Fruit fly (Drosophila melanogaster) whole organism, embryonic: ENCODE results near the gene osi.
A peak's percentile ranks its signal among the peaks of the same experiment; 100 is the strongest.

Source experiments
- Aef1 ChIP-seq: fragments of 200-800 bp; sonication (Bioruptor generic); IDR thresholded peaks from 3 replicates; pipeline ENCODE4 v1.3.6; 2022; ENCODE audit warnings: missing biosample characterization, missing genetic modification characterization
- Blimp-1 ChIP-seq: fragments of 200-800 bp; sonication (Bioruptor generic); optimal IDR thresholded peaks from 3 replicates; lab custom pipeline; 2018; ENCODE audit warnings: missing biosample characterization, missing genetic modification characterization, mild to moderate bottlenecking, moderate library complexity, missing genetic modification reagents
- CG10267 ChIP-seq: fragments of 200-800 bp; sonication (Bioruptor generic); optimal IDR thresholded peaks from 2 replicates; lab custom pipeline; 2018; ENCODE audit warnings: missing biosample characterization, mild to moderate bottlenecking, missing genetic modification characterization, moderate library complexity
- CG10274 ChIP-seq: fragments of 200-800 bp; sonication (Bioruptor generic); optimal IDR thresholded peaks from 3 replicates; lab custom pipeline; 2017; ENCODE audit warnings: missing biosample characterization, mild to moderate bottlenecking, missing genetic modification characterization
- CG10979 ChIP-seq: fragments of 200-800 bp; sonication (Bioruptor generic); optimal IDR thresholded peaks from 2 replicates; lab custom pipeline; 2018; ENCODE audit warnings: missing biosample characterization, mild to moderate bottlenecking, missing genetic modification characterization, moderate library complexity
- CG11093 ChIP-seq: fragments of 200-800 bp; sonication (Bioruptor generic); IDR thresholded peaks from 3 replicates; pipeline ENCODE4 v1.3.6; 2022; ENCODE audit warnings: missing biosample characterization, missing genetic modification characterization
- CG12155 ChIP-seq: fragments of 200-800 bp; sonication (Bioruptor generic); optimal IDR thresholded peaks from 3 replicates; lab custom pipeline; 2016; ENCODE audit warnings: missing biosample characterization, missing genetic modification characterization
- CG13424 ChIP-seq: fragments of 200-800 bp; sonication (Bioruptor generic); optimal IDR thresholded peaks from 2 replicates; lab custom pipeline; 2019; ENCODE audit warnings: missing biosample characterization, mild to moderate bottlenecking, missing genetic modification characterization, moderate library complexity
- CG17361 ChIP-seq: fragments of 200-800 bp; sonication (Bioruptor generic); IDR thresholded peaks from 3 replicates; pipeline ENCODE4 v1.3.6; 2022; ENCODE audit warnings: missing biosample characterization, missing genetic modification characterization
- CG17385 ChIP-seq: fragments of 200-800 bp; sonication (Bioruptor generic); optimal IDR thresholded peaks from 3 replicates; lab custom pipeline; 2018; ENCODE audit warnings: missing biosample characterization, mild to moderate bottlenecking, missing genetic modification characterization
- CG17829 ChIP-seq: fragments of 200-800 bp; optimal IDR thresholded peaks from 2 replicates; lab custom pipeline; 2019; ENCODE audit warnings: missing biosample characterization, mild to moderate bottlenecking, missing genetic modification characterization, moderate library complexity
- CG18262 ChIP-seq: fragments of 200-800 bp; optimal IDR thresholded peaks from 3 replicates; lab custom pipeline; 2019; ENCODE audit warnings: missing biosample characterization, mild to moderate bottlenecking, missing genetic modification characterization, moderate library complexity
- CG2678 ChIP-seq: fragments of 200-800 bp; sonication (Bioruptor generic); optimal IDR thresholded peaks from 3 replicates; lab custom pipeline; 2019; ENCODE audit warnings: missing biosample characterization, mild to moderate bottlenecking, missing genetic modification characterization, moderate library complexity
- CG2712 ChIP-seq: fragments of 200-800 bp; optimal IDR thresholded peaks from 3 replicates; lab custom pipeline; 2019; ENCODE audit warnings: missing biosample characterization, mild to moderate bottlenecking, missing genetic modification characterization, moderate library complexity
- CG3407 ChIP-seq: fragments of 200-800 bp; sonication (Bioruptor generic); optimal IDR thresholded peaks from 2 replicates; lab custom pipeline; 2018; ENCODE audit warnings: missing biosample characterization, mild to moderate bottlenecking, missing genetic modification characterization
- CG4282 ChIP-seq: fragments of 200-800 bp; sonication (Bioruptor generic); optimal IDR thresholded peaks from 2 replicates; lab custom pipeline; 2016; ENCODE audit warnings: missing biosample characterization, missing genetic modification characterization
- CG4424 ChIP-seq: fragments of 200-800 bp; sonication (Bioruptor generic); optimal IDR thresholded peaks from 3 replicates; lab custom pipeline; 2016; ENCODE audit warnings: missing biosample characterization, missing genetic modification characterization
- CG6689 ChIP-seq: fragments of 200-800 bp; sonication (Bioruptor generic); IDR thresholded peaks from 2 replicates; pipeline ENCODE4 v1.3.6; 2022; ENCODE audit warnings: missing biosample characterization, missing genetic modification characterization
- CG7987 ChIP-seq: fragments of 200-800 bp; sonication (Bioruptor generic); optimal IDR thresholded peaks from 2 replicates; lab custom pipeline; 2018; ENCODE audit warnings: missing biosample characterization, mild to moderate bottlenecking, missing genetic modification characterization, moderate library complexity
- CG9609 ChIP-seq: fragments of 200-800 bp; sonication (Bioruptor generic); optimal IDR thresholded peaks from 3 replicates; lab custom pipeline; 2016; ENCODE audit warnings: missing biosample characterization, missing genetic modification characterization
- CG9932 ChIP-seq: fragments of 200-800 bp; sonication (Bioruptor generic); IDR thresholded peaks from 2 replicates; pipeline ENCODE4 v1.3.6; 2022; ENCODE audit warnings: missing biosample characterization, missing genetic modification characterization
- CoRest ChIP-seq: fragments of 200-800 bp; sonication (Bioruptor generic); optimal IDR thresholded peaks from 3 replicates; lab custom pipeline; 2018; ENCODE audit warnings: missing biosample characterization, mild to moderate bottlenecking, missing genetic modification characterization, moderate library complexity
- D19A ChIP-seq: fragments of 200-800 bp; optimal IDR thresholded peaks from 3 replicates; lab custom pipeline; 2019; ENCODE audit warnings: missing biosample characterization, mild to moderate bottlenecking, missing genetic modification characterization, moderate library complexity
- Doc3 ChIP-seq: fragments of 200-800 bp; sonication (Bioruptor generic); IDR thresholded peaks from 3 replicates; pipeline ENCODE4 v1.3.6; 2022; ENCODE audit warnings: missing biosample characterization, missing genetic modification characterization; ENCODE audit not compliant: partially characterized antibody
- HHEX ChIP-seq: fragments of 200-800 bp; sonication (Bioruptor generic); optimal IDR thresholded peaks from 3 replicates; lab custom pipeline; 2017; ENCODE audit warnings: missing biosample characterization, mild to moderate bottlenecking, missing genetic modification characterization, missing genetic modification reagents
- HLHmδ ChIP-seq: fragments of 200-800 bp; sonication (Bioruptor generic); optimal IDR thresholded peaks from 2 replicates; lab custom pipeline; 2018; ENCODE audit warnings: missing biosample characterization, mild to moderate bottlenecking, missing genetic modification characterization, moderate library complexity
- HmgD ChIP-seq: fragments of 200-800 bp; sonication (Bioruptor generic); optimal IDR thresholded peaks from 3 replicates; lab custom pipeline; 2016; ENCODE audit warnings: missing biosample characterization, missing genetic modification characterization
- Hmr ChIP-seq: fragments of 200-800 bp; sonication (Bioruptor generic); optimal IDR thresholded peaks from 3 replicates; lab custom pipeline; 2017; ENCODE audit warnings: mild to moderate bottlenecking, missing biosample characterization, missing genetic modification reagents, missing genetic modification characterization
- Hr51 ChIP-seq, 2 experiments: fragments of 200-800 bp; sonication (Bioruptor generic); optimal IDR thresholded peaks; 2 replicates in 1 of 2; 3 replicates in 1 of 2; lab custom pipeline; 2016 to 2018; ENCODE audit warnings: missing biosample characterization in 2 of 2, missing genetic modification characterization in 2 of 2, mild to moderate bottlenecking in 1 of 2, moderate library complexity in 1 of 2
- Meics ChIP-seq: fragments of 200-800 bp; sonication (Bioruptor generic); optimal IDR thresholded peaks from 2 replicates; lab custom pipeline; 2017; ENCODE audit warnings: missing biosample characterization, mild to moderate bottlenecking, missing genetic modification characterization
- Pdp1 ChIP-seq, 2 experiments: fragments of 200-800 bp; sonication (Bioruptor generic); optimal IDR thresholded peaks; 3 replicates each; lab custom pipeline; 2016; ENCODE audit warnings: missing biosample characterization in 2 of 2, missing genetic modification characterization in 2 of 2, mild to moderate bottlenecking in 1 of 2, moderate library complexity in 1 of 2
- Ravus ChIP-seq: fragments of 200-800 bp; sonication (Bioruptor generic); IDR thresholded peaks from 2 replicates; pipeline ENCODE4 v1.3.6; 2022; ENCODE audit warnings: missing biosample characterization, missing genetic modification characterization
- Spps ChIP-seq: fragments of 200-800 bp; sonication (Bioruptor generic); optimal IDR thresholded peaks from 2 replicates; lab custom pipeline; 2018; ENCODE audit warnings: missing biosample characterization, mild to moderate bottlenecking, missing genetic modification characterization
- YL-1 ChIP-seq: fragments of 200-800 bp; sonication (Bioruptor generic); optimal IDR thresholded peaks from 3 replicates; lab custom pipeline; 2017; ENCODE audit warnings: missing biosample characterization, mild to moderate bottlenecking, missing genetic modification characterization
- cato ChIP-seq: fragments of 200-800 bp; sonication (Bioruptor generic); optimal IDR thresholded peaks from 2 replicates; lab custom pipeline; 2016; ENCODE audit warnings: missing biosample characterization, missing genetic modification characterization, borderline replicate concordance
- cg ChIP-seq: fragments of 200-800 bp; sonication (Bioruptor generic); optimal IDR thresholded peaks from 3 replicates; lab custom pipeline; 2019; ENCODE audit warnings: missing biosample characterization, mild to moderate bottlenecking, missing genetic modification characterization, moderate library complexity
- chinmo ChIP-seq: fragments of 200-800 bp; sonication (Bioruptor generic); IDR thresholded peaks from 4 replicates; pipeline ENCODE4 v1.3.6; 2022; ENCODE audit warnings: missing biosample characterization, missing genetic modification characterization; ENCODE audit not compliant: partially characterized antibody
- crol ChIP-seq: fragments of 200-800 bp; sonication (Bioruptor generic); IDR thresholded peaks from 2 replicates; pipeline ENCODE4 v1.3.6; 2022; ENCODE audit warnings: missing biosample characterization, missing genetic modification characterization
- ems ChIP-seq: fragments of 200-800 bp; sonication (Bioruptor generic); optimal IDR thresholded peaks from 3 replicates; lab custom pipeline; 2016; ENCODE audit warnings: missing biosample characterization, missing genetic modification characterization
- en ChIP-seq: fragments of 200-800 bp; sonication (Bioruptor generic); optimal IDR thresholded peaks from 2 replicates; lab custom pipeline; 2016; ENCODE audit warnings: missing biosample characterization, missing genetic modification characterization
- eve ChIP-seq, 2 experiments: fragments of >200 bp; optimal IDR thresholded peaks; 2 replicates each; lab custom pipeline; 2017; ENCODE audit warnings: missing biosample characterization in 2 of 2, missing genetic modification characterization in 2 of 2
- fd96Cb ChIP-seq: fragments of 200-800 bp; sonication (Bioruptor generic); optimal IDR thresholded peaks from 2 replicates; lab custom pipeline; 2018; ENCODE audit warnings: missing biosample characterization, mild to moderate bottlenecking, missing genetic modification characterization, moderate library complexity
- gem ChIP-seq: fragments of 200-800 bp; sonication (Bioruptor generic); optimal IDR thresholded peaks from 2 replicates; lab custom pipeline; 2019; ENCODE audit warnings: missing biosample characterization, mild to moderate bottlenecking, missing genetic modification characterization, moderate library complexity
- jigr1 ChIP-seq: fragments of 200-800 bp; sonication (Bioruptor generic); IDR thresholded peaks from 3 replicates; pipeline ENCODE4 v1.3.6; 2022; ENCODE audit warnings: missing biosample characterization, missing genetic modification characterization
- luna ChIP-seq: fragments of 200-800 bp; sonication (Bioruptor generic); optimal IDR thresholded peaks from 2 replicates; lab custom pipeline; 2016; ENCODE audit warnings: missing biosample characterization, missing genetic modification characterization
- tgo ChIP-seq: fragments of 200-800 bp; sonication (Bioruptor generic); IDR thresholded peaks from 3 replicates; pipeline ENCODE4 v1.3.6; 2022; ENCODE audit warnings: missing biosample characterization, missing genetic modification characterization
- trem ChIP-seq: fragments of 200-800 bp; optimal IDR thresholded peaks from 3 replicates; lab custom pipeline; 2019; ENCODE audit warnings: missing biosample characterization, mild to moderate bottlenecking, missing genetic modification characterization, moderate library complexity
- wek ChIP-seq: fragments of 200-800 bp; sonication (Bioruptor generic); optimal IDR thresholded peaks from 3 replicates; lab custom pipeline; 2018; ENCODE audit warnings: missing biosample characterization, mild to moderate bottlenecking, missing genetic modification characterization, moderate library complexity
- z ChIP-seq: fragments of 200-800 bp; sonication (Bioruptor generic); IDR thresholded peaks from 3 replicates; pipeline ENCODE4 v1.3.6; 2022; ENCODE audit warnings: missing biosample characterization, missing genetic modification characterization

Gene osi

DNA sequence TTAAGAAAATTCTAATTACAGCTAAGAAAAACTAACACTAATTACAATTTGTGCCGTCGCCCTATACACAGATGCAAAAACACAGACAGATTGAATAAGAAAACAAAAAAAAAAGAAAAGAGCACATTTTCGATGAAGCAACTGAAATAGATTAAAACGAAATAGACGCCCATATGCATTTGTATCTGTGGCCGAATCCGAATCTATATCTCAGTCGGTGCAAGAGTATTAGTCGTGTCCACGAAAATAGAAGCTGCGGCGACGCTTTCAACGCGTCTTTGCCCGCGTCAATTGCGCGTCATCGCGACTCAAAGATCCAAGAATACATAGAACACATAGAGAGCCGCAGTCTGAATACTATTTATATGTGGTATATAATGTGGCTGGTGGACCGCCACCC lies 12.8 kb downstream of the osi start:
- TF ChIP-seq wek = no peak
- TF ChIP-seq CG9932 (GFP tag; lab: Robert Waterston, UW) = no peak
- TF ChIP-seq chinmo (GFP tag; lab: Robert Waterston, UW) = peak; percentile 74; the same call in 1 of the 4 replicates
- no peak for TF ChIP-seq CG10274 (GFP tag; lab: Kevin White, UChicago)
- TF ChIP-seq cg (GFP tag; lab: Kevin White, UChicago) = peak; percentile 47
- peak in 1 of 2 experiments; percentile 41 for TF ChIP-seq Pdp1 (GFP tag; optimal IDR thresholded peaks at IDR 0.05; lab: Kevin White, UChicago)
- TF ChIP-seq luna = no peak
- TF ChIP-seq CG18262 = no peak

DNA sequence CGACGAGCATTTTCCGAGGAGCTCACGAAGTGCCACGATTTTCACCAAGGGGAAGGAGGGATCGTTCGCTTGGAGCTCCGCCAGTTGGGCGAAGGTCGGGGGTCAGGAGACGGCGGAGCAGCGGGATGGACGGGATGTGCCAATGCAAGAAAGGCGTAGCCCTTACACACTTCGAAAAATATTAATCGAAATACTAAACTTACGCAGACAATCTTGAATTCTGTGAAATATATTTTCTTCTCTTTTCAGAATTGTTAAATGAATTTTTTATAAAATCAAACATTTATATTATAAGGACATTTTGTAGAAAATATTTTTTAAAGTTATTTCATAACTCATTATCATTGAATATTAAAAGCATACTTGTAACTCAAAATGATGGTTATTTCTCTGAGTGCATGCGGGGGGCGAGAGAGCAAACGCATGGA lies 18.9 kb downstream of the osi start:
- TF ChIP-seq CG2678 (tag; lab: Kevin White, UChicago) = no peak
- TF ChIP-seq ems = no peak
- peak; percentile 72 for TF ChIP-seq crol (GFP tag; lab: Robert Waterston, UW)
- TF ChIP-seq D19A (tag; lab: Kevin White, UChicago) = peak; percentile 45
- no peak for TF ChIP-seq HmgD (GFP tag; lab: Kevin White, UChicago)
- peak; percentile 69; the same call in 2 of the 3 replicates for TF ChIP-seq CG17361 (GFP tag; lab: Robert Waterston, UW)
- TF ChIP-seq CG11093 = no peak
- TF ChIP-seq CG9609 (GFP tag; lab: Kevin White, UChicago) = no peak
- peak in 1 of 2 experiments; percentile 32 for TF ChIP-seq eve (GFP tag; optimal IDR thresholded peaks at IDR 0.05; lab: Kevin White, UChicago)
- TF ChIP-seq CG13424 (tag; lab: Kevin White, UChicago) = peak; percentile 74
- no peak for TF ChIP-seq YL-1 (GFP tag; lab: Kevin White, UChicago)
- TF ChIP-seq Spps = no peak
- TF ChIP-seq CG12155 (GFP tag; lab: Kevin White, UChicago) = no peak
- peak; percentile 40 for TF ChIP-seq Meics
- TF ChIP-seq CG6689 (GFP tag; lab: Robert Waterston, UW) = peak; percentile 40
- TF ChIP-seq HLHmδ (GFP tag; lab: Kevin White, UChicago) = no peak
- peak; percentile 16 for TF ChIP-seq CG3407 (GFP tag; lab: Kevin White, UChicago)
- TF ChIP-seq Aef1 (GFP tag; lab: Robert Waterston, UW) = peak; percentile 36; the same call in 1 of the 3 replicates
- TF ChIP-seq z (GFP tag; lab: Robert Waterston, UW) = no peak
- TF ChIP-seq CG10979 (tag; lab: Kevin White, UChicago) = peak; percentile 57
- peak; percentile 17 for TF ChIP-seq CG4424 (GFP tag; lab: Kevin White, UChicago)
- TF ChIP-seq jigr1 (GFP tag; lab: Robert Waterston, UW) = 0 out of 3 replicates have a peak, but pooled peaks have one; percentile 40
- TF ChIP-seq CG4282 (GFP tag; lab: Kevin White, UChicago) = no peak
- TF ChIP-seq Blimp-1 = peak; percentile 60
- peak; percentile 28 for TF ChIP-seq Hmr
- TF ChIP-seq HHEX (GFP tag; lab: Kevin White, UChicago) = peak; percentile 24
- no peak for TF ChIP-seq trem (tag; lab: Kevin White, UChicago)
- no peak for TF ChIP-seq en (GFP tag; lab: Kevin White, UChicago)
- peak; percentile 67 for TF ChIP-seq CoRest (tag; lab: Kevin White, UChicago)
- peak in 1 of 2 experiments; percentile 79 for TF ChIP-seq Hr51 (GFP tag; optimal IDR thresholded peaks at IDR 0.05; lab: Kevin White, UChicago)
- TF ChIP-seq CG2712 = peak; percentile 72
- TF ChIP-seq cato (GFP tag; lab: Kevin White, UChicago) = no peak
- no peak for TF ChIP-seq luna
- peak; percentile 56 for TF ChIP-seq CG17829 (tag; lab: Kevin White, UChicago)
- no peak for TF ChIP-seq Doc3
- peak; percentile 33 for TF ChIP-seq CG17385 (GFP tag; lab: Kevin White, UChicago)
- no peak for TF ChIP-seq Ravus (GFP tag; lab: Robert Waterston, UW)
- TF ChIP-seq fd96Cb = peak; percentile 44
- TF ChIP-seq gem (tag; lab: Kevin White, UChicago) = peak; percentile 76
- TF ChIP-seq tgo (GFP tag; lab: Robert Waterston, UW) = peak; percentile 57
- no peak for TF ChIP-seq CG7987 (GFP tag; lab: Kevin White, UChicago)
- peak; percentile 29 for TF ChIP-seq CG10267 (tag; lab: Kevin White, UChicago)
